Fruit fly (Drosophila melanogaster) whole organism, prepupa: ENCODE measurements around the gene Tbca.

ENCODE experiments used
- CG11762 ChIP-seq: fragments of 200-800 bp; sonication (Bioruptor generic); optimal IDR thresholded peaks from 3 replicates; lab custom pipeline; 2016; ENCODE audit warnings: missing biosample characterization, missing genetic modification characterization; ENCODE audit not compliant: insufficient read depth
- CG32006 ChIP-seq: fragments of 200-800 bp; sonication (Bioruptor generic); optimal IDR thresholded peaks from 3 replicates; lab custom pipeline; 2017; ENCODE audit warnings: missing biosample characterization, mild to moderate bottlenecking, missing genetic modification characterization
- CG6163 ChIP-seq: fragments of 200-800 bp; sonication (Bioruptor generic); IDR thresholded peaks from 3 replicates; pipeline ENCODE4 v1.3.6; 2022; ENCODE audit warnings: missing biosample characterization, missing genetic modification characterization
- CG6792 ChIP-seq: fragments of 200-800 bp; sonication (Bioruptor generic); optimal IDR thresholded peaks from 3 replicates; lab custom pipeline; 2016; ENCODE audit warnings: missing biosample characterization, missing genetic modification characterization
- CG6854 ChIP-seq: fragments of 200-800 bp; sonication (Bioruptor generic); optimal IDR thresholded peaks from 2 replicates; lab custom pipeline; 2017; ENCODE audit warnings: missing biosample characterization, mild to moderate bottlenecking, missing genetic modification characterization
- Gug ChIP-seq: fragments of 200-800 bp; sonication (Bioruptor generic); IDR thresholded peaks from 2 replicates; pipeline ENCODE4 v1.3.6; 2022; ENCODE audit warnings: missing biosample characterization, missing genetic modification characterization
- OdsH ChIP-seq: fragments of 200-800 bp; sonication (Bioruptor generic); optimal IDR thresholded peaks from 3 replicates; lab custom pipeline; 2016; ENCODE audit warnings: missing biosample characterization, missing genetic modification characterization
- Sox102F ChIP-seq: fragments of 200-800 bp; sonication (Bioruptor generic); optimal IDR thresholded peaks from 2 replicates; lab custom pipeline; 2016; ENCODE audit warnings: missing biosample characterization, mild to moderate bottlenecking, missing genetic modification characterization
- dsx ChIP-seq: fragments of 200-800 bp; optimal IDR thresholded peaks from 3 replicates; lab custom pipeline; 2019; ENCODE audit warnings: missing biosample characterization, mild to moderate bottlenecking, missing genetic modification characterization, moderate library complexity; ENCODE audit not compliant: poor library complexity, severe bottlenecking
- eg ChIP-seq: fragments of 200-800 bp; sonication (Bioruptor generic); IDR thresholded peaks from 3 replicates; pipeline ENCODE4 v1.3.6; 2022; ENCODE audit warnings: missing biosample characterization, missing genetic modification characterization
- salr ChIP-seq, 2 experiments: fragments of 200-800 bp; sonication (Bioruptor generic); optimal IDR thresholded peaks; 3 replicates each; lab custom pipeline; 2016 to 2018; ENCODE audit warnings: missing biosample characterization in 2 of 2, missing genetic modification characterization in 2 of 2, mild to moderate bottlenecking in 1 of 2

- TF ChIP-seq Sox102F (GFP tag; lab: Kevin White, UChicago) (no peak), CG6854 (GFP tag; lab: Kevin White, UChicago) (no peak), dsx (GFP tag; lab: Kevin White, UChicago) (peak; percentile 49), OdsH (peak; percentile 75), CG6792 (GFP tag; lab: Kevin White, UChicago) (peak; percentile 28), CG32006 (GFP tag; lab: Kevin White, UChicago) (peak; percentile 87), CG11762 (GFP tag; lab: Kevin White, UChicago) (peak; percentile 13), salr (GFP tag; optimal IDR thresholded peaks at IDR 0.05; lab: Kevin White, UChicago) (peak; percentile 13 to 74), Gug (GFP tag; lab: Robert Waterston, UW) (peak; percentile 62), CG6163 (GFP tag; lab: Robert Waterston, UW) (peak; percentile 90), eg (GFP tag; lab: Robert Waterston, UW) (peak; percentile 74; the same call in 2 of the 3 replicates)
Observed at dm6 chr3R:31700212-31700611, 43.1 kb upstream of the Tbca start.
